Fruit fly (Drosophila melanogaster): ENCODE data around the gene CG8945.

The CG8945 gene

dm6 chrX:17129733-17130466 lies 42.4 kb upstream of the CG8945 start (continued):
- TF ChIP-seq BtbVII (GFP tag; optimal IDR thresholded peaks at IDR 0.05) (peak; percentile 84), CG15073 (GFP tag; optimal IDR thresholded peaks at IDR 0.05) (no peak), Hr39 (optimal IDR thresholded peaks at IDR 0.05) (no peak), Hr3 (GFP tag; optimal IDR thresholded peaks at IDR 0.05) (peak; percentile 76), CG17186 (GFP tag; optimal IDR thresholded peaks at IDR 0.05) (no peak), CG18764 (GFP tag; optimal IDR thresholded peaks at IDR 0.05) (peak; percentile 61), CG9215 (GFP tag; IDR thresholded peaks at IDR 0.05) (peak; percentile 68), Antp (GFP tag; optimal IDR thresholded peaks at IDR 0.05) (no peak), Trl (optimal IDR thresholded peaks at IDR 0.05) (no peak), Trl (GFP tag; optimal IDR thresholded peaks at IDR 0.05) (peak; percentile 21), CG10366 (GFP tag; IDR thresholded peaks at IDR 0.05) (peak; percentile 74), CG3847 (GFP tag; IDR thresholded peaks at IDR 0.05) (peak; percentile 78), abd-A (tag; optimal IDR thresholded peaks at IDR 0.05) (peak; percentile 58), usp (GFP tag; optimal IDR thresholded peaks at IDR 0.05) (no peak), her (GFP tag; optimal IDR thresholded peaks at IDR 0.05) (no peak), odd (GFP tag; optimal IDR thresholded peaks at IDR 0.05) (peak; percentile 72), BEAF-32 (GFP tag; optimal IDR thresholded peaks at IDR 0.05) (no peak), ci (GFP tag; IDR thresholded peaks at IDR 0.05) (peak; percentile 84; the same call in 2 of the 3 replicates), disco-r (GFP tag; optimal IDR thresholded peaks at IDR 0.05) (peak; percentile 37), chif (GFP tag; optimal IDR thresholded peaks at IDR 0.05) (no peak), Myb (GFP tag; optimal IDR thresholded peaks at IDR 0.05) (no peak), gsb-n (tag; optimal IDR thresholded peaks at IDR 0.05) (peak; percentile 86), CG8359 (GFP tag; optimal IDR thresholded peaks at IDR 0.05; ENCODE audit: borderline replicate concordance) (peak; percentile 36), CG1832 (GFP tag; optimal IDR thresholded peaks at IDR 0.05) (no peak), CG13424 (tag; optimal IDR thresholded peaks at IDR 0.05) (peak; percentile 82), sens-2 (GFP tag; IDR thresholded peaks at IDR 0.05) (peak; percentile 41; the same call in 1 of the 2 replicates), Dbx (GFP tag; IDR thresholded peaks at IDR 0.05) (peak; percentile 69; the same call in 2 of the 3 replicates), gcm2 (GFP tag; optimal IDR thresholded peaks at IDR 0.05) (no peak), Rx (GFP tag; IDR thresholded peaks at IDR 0.05) (no peak), CG11456 (GFP tag; IDR thresholded peaks at IDR 0.05) (peak; percentile 70; the same call in 1 of the 3 replicates), CG4854 (GFP tag; optimal IDR thresholded peaks at IDR 0.05) (peak; percentile 11), Mes4 (GFP tag; optimal IDR thresholded peaks at IDR 0.05) (no peak), CG7556 (GFP tag; optimal IDR thresholded peaks at IDR 0.05) (peak; percentile 89), dati (GFP tag; IDR thresholded peaks at IDR 0.05) (no peak), CG14860 (GFP tag; IDR thresholded peaks at IDR 0.05; ENCODE audit: partially characterized antibody) (no peak), az2 (GFP tag; optimal IDR thresholded peaks at IDR 0.05) (peak; percentile 61), CG30431 (GFP tag; optimal IDR thresholded peaks at IDR 0.05) (peak; percentile 57), CG1792 (GFP tag; optimal IDR thresholded peaks at IDR 0.05) (no peak), CG30020 (tag; optimal IDR thresholded peaks at IDR 0.05) (peak; percentile 33), tap (tag; optimal IDR thresholded peaks at IDR 0.05) (peak; percentile 76), Tbp (GFP tag; optimal IDR thresholded peaks at IDR 0.05) (no peak), mirr (GFP tag; optimal IDR thresholded peaks at IDR 0.05) (no peak), CG33213 (GFP tag; optimal IDR thresholded peaks at IDR 0.05) (peak; percentile 7), twi (tag; optimal IDR thresholded peaks at IDR 0.05) (peak; percentile 23), CG18011 (GFP tag; optimal IDR thresholded peaks at IDR 0.05) (peak; percentile 32), mam (GFP tag; optimal IDR thresholded peaks at IDR 0.05) (peak; percentile 23), Doc3 (GFP tag; IDR thresholded peaks at IDR 0.05; ENCODE audit: partially characterized antibody) (no peak), Drgx (GFP tag; IDR thresholded peaks at IDR 0.05) (peak; percentile 57; the same call in 1 of the 2 replicates), Dek (tag; optimal IDR thresholded peaks at IDR 0.05) (peak; percentile 79), fd64A (GFP tag; optimal IDR thresholded peaks at IDR 0.05) (peak; percentile 4), Sry-β (GFP tag; optimal IDR thresholded peaks at IDR 0.05) (no peak)
